Worm (Caenorhabditis elegans): Measurements from ENCODE around the gene B0336.7.

DNA sequence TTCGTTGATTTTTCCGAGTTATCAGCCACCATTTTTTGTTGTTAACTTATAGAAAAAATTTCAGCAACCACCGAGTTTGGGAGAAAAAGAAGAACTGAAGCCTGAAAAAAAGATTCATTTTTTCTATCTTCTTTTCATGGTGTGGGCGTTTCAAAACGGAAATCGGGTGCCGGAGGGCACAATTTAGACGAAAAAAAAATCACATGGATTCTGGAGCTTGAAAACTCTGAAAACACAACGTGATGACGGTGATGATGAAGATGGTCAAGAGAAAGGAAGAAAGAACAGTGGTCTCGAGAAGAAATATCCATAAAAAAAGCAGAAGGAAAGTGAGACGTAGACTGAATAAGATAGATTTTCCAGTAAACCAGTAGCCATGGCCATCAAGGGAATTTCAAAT lies 13.2 kb downstream of the B0336.7 start, which contains the start of gene rcan-1:
- TF ChIP-seq lin-32 (GFP tag; optimal IDR thresholded peaks at IDR 0.05) (no peak), ceh-43 (GFP tag; optimal IDR thresholded peaks at IDR 0.05) (no peak), nhr-237 (tag; optimal IDR thresholded peaks at IDR 0.05) (no peak), elt-1 (tag; optimal IDR thresholded peaks at IDR 0.05; ENCODE audit: borderline replicate concordance, insufficient read depth) (no peak), ztf-11 (tag; optimal IDR thresholded peaks at IDR 0.05) (no peak), tbx-8 (GFP tag; optimal IDR thresholded peaks at IDR 0.05) (no peak), pha-4 (tag; optimal IDR thresholded peaks at IDR 0.05) (no peak), mep-1 (tag; optimal IDR thresholded peaks at IDR 0.05) (no peak), nhr-76 (tag; optimal IDR thresholded peaks at IDR 0.05) (no peak), elt-3 (tag; optimal IDR thresholded peaks at IDR 0.05) (no peak), mab-5 (tag; optimal IDR thresholded peaks at IDR 0.05) (no peak), nhr-2 (tag; optimal IDR thresholded peaks at IDR 0.05) (no peak), drap-1 (GFP tag; optimal IDR thresholded peaks at IDR 0.05) (no peak), unc-62 (GFP tag; optimal IDR thresholded peaks at IDR 0.05) (no peak)
